Worm (Caenorhabditis elegans): ENCODE data around the gene zig-12.

- TF ChIP-seq him-1 (tag; optimal IDR thresholded peaks at IDR 0.05) (no peak), W03F9.2 (tag; optimal IDR thresholded peaks at IDR 0.05) (no peak)
Observed at ce11 chrX:8770316-8770715, 6.6 kb downstream of the zig-12 start.

All from whole organism, L4/young adult.